Worm (Caenorhabditis elegans) whole organism, L4 larva: Measurements from ENCODE around the gene mut-7.
A peak's percentile ranks its signal among the peaks of the same experiment; 100 is the strongest.

ENCODE experiments used
- F26F4.8 ChIP-seq: fragments of 200-800 bp; sonication (Bioruptor generic); conservative IDR thresholded peaks from 2 replicates; pipeline ENCODE4 v1.3.6; 2022; ENCODE audit warnings: missing genetic modification characterization, missing compliant biosample characterization
- T20F7.1 ChIP-seq: fragments of 200-800 bp; sonication (Bioruptor generic); optimal IDR thresholded peaks from 2 replicates; lab custom pipeline; 2018; ENCODE audit warnings: mild to moderate bottlenecking, missing genetic modification characterization, missing compliant biosample characterization
- Y105C5A.15 ChIP-seq: fragments of 200-800 bp; sonication (Bioruptor generic); IDR thresholded peaks from 2 replicates; pipeline ENCODE4 v1.3.6; 2022; ENCODE audit warnings: missing genetic modification characterization, missing compliant biosample characterization
- Y5F2A.4 ChIP-seq: fragments of 200-800 bp; sonication (Bioruptor generic); optimal IDR thresholded peaks from 2 replicates; lab custom pipeline; 2018; ENCODE audit warnings: mild to moderate bottlenecking, missing genetic modification characterization, missing compliant biosample characterization
- Y75B8A.6 ChIP-seq: fragments of 200-800 bp; sonication (Bioruptor generic); IDR thresholded peaks from 2 replicates; pipeline ENCODE4 v1.3.6; 2022; ENCODE audit warnings: missing genetic modification reagents, missing genetic modification characterization, missing compliant biosample characterization
- ceh-20 ChIP-seq: fragments of 200-800 bp; sonication (Bioruptor generic); IDR thresholded peaks from 2 replicates; pipeline ENCODE4 v1.3.6; 2022; ENCODE audit warnings: missing genetic modification reagents, missing genetic modification characterization, missing compliant biosample characterization
- ceh-62 ChIP-seq: sonication (generic microtip); optimal IDR thresholded peaks from 2 replicates; lab custom pipeline; 2017; ENCODE audit warnings: missing biosample characterization, missing genetic modification characterization
- ceh-82 ChIP-seq: sonication (generic microtip); optimal IDR thresholded peaks from 2 replicates; lab custom pipeline; 2017; ENCODE audit warnings: missing biosample characterization, missing genetic modification characterization
- daf-16 ChIP-seq, 3 experiments: sonication (generic microtip); optimal IDR thresholded peaks; 2 replicates each; lab custom pipeline; 2016 to 2017; ENCODE audit warnings: missing genetic modification characterization in 3 of 3, missing genetic modification reagents in 3 of 3, mild to moderate bottlenecking in 2 of 3, missing compliant biosample characterization in 2 of 3, missing biosample characterization in 1 of 3, moderate library complexity in 1 of 3
- dmd-8 ChIP-seq: fragments of 200-800 bp; sonication (Bioruptor generic); IDR thresholded peaks from 2 replicates; pipeline ENCODE4 v1.3.6; 2022; ENCODE audit warnings: missing genetic modification characterization, missing compliant biosample characterization
- dpl-1 ChIP-seq: fragments of 150-350 bp; optimal IDR thresholded peaks from 2 replicates; lab custom pipeline; 2014; ENCODE audit warnings: missing biosample characterization, missing genetic modification reagents, missing genetic modification characterization
- duxl-1 ChIP-seq: sonication (generic microtip); optimal IDR thresholded peaks from 2 replicates; lab custom pipeline; 2016; ENCODE audit warnings: mild to moderate bottlenecking, missing genetic modification characterization, moderate library complexity, missing compliant biosample characterization; ENCODE audit not compliant: poor library complexity
- dve-1 ChIP-seq: sonication (generic microtip); optimal IDR thresholded peaks from 2 replicates; lab custom pipeline; 2017; ENCODE audit warnings: antibody characterized with exemption, mild to moderate bottlenecking, missing genetic modification characterization, missing compliant biosample characterization; ENCODE audit not compliant: insufficient read depth
- hlh-11 ChIP-seq: fragments of 200-800 bp; sonication (Bioruptor generic); optimal IDR thresholded peaks from 2 replicates; lab custom pipeline; 2018; ENCODE audit warnings: mild to moderate bottlenecking, missing genetic modification characterization, missing compliant biosample characterization
- hlh-30 ChIP-seq: sonication (generic microtip); optimal IDR thresholded peaks from 2 replicates; lab custom pipeline; 2017; ENCODE audit warnings: antibody characterized with exemption, mild to moderate bottlenecking, missing genetic modification characterization, missing compliant biosample characterization; ENCODE audit not compliant: insufficient read depth
- lin-38 ChIP-seq: fragments of 200-800 bp; sonication (Bioruptor generic); IDR thresholded peaks from 2 replicates; pipeline ENCODE4 v1.3.6; 2022; ENCODE audit warnings: missing genetic modification reagents, missing genetic modification characterization, missing compliant biosample characterization
- lsy-2 ChIP-seq, 2 experiments: fragments of 150-350 bp in 1 of 2; sonication (generic microtip) in 1 of 2; optimal IDR thresholded peaks; 2 replicates each; lab custom pipeline; 2014 to 2017; ENCODE audit warnings: missing biosample characterization in 2 of 2, missing genetic modification characterization in 2 of 2
- nhr-11 ChIP-seq: fragments of 150-350 bp; optimal IDR thresholded peaks from 2 replicates; lab custom pipeline; 2014; ENCODE audit warnings: missing biosample characterization, missing genetic modification characterization
- nhr-111 ChIP-seq: fragments of 200-800 bp; sonication (Bioruptor generic); optimal IDR thresholded peaks from 2 replicates; lab custom pipeline; 2018; ENCODE audit warnings: mild to moderate bottlenecking, missing genetic modification characterization, missing compliant biosample characterization
- nhr-237 ChIP-seq: sonication (generic microtip); optimal IDR thresholded peaks from 2 replicates; lab custom pipeline; 2017; ENCODE audit warnings: missing biosample characterization, missing genetic modification characterization
- nhr-25 ChIP-seq: sonication (generic microtip); optimal IDR thresholded peaks from 2 replicates; lab custom pipeline; 2017; ENCODE audit warnings: missing genetic modification characterization, mild to moderate bottlenecking, missing compliant biosample characterization, antibody characterized with exemption, moderate library complexity, borderline replicate concordance; ENCODE audit not compliant: insufficient read depth
- nhr-28 ChIP-seq: fragments of 150-350 bp; optimal IDR thresholded peaks from 2 replicates; lab custom pipeline; 2014; ENCODE audit warnings: missing biosample characterization, missing genetic modification characterization
- nhr-76 ChIP-seq: fragments of 150-350 bp; optimal IDR thresholded peaks from 2 replicates; lab custom pipeline; 2014; ENCODE audit warnings: missing biosample characterization, missing genetic modification characterization
- nhr-77 ChIP-seq: fragments of 150-350 bp; optimal IDR thresholded peaks from 2 replicates; lab custom pipeline; 2014; ENCODE audit warnings: missing biosample characterization, missing genetic modification characterization
- php-3 ChIP-seq: fragments of 200-800 bp; sonication (Bioruptor generic); IDR thresholded peaks from 2 replicates; pipeline ENCODE4 v1.3.6; 2022; ENCODE audit warnings: missing genetic modification reagents, missing genetic modification characterization, missing compliant biosample characterization
- pqm-1 ChIP-seq: sonication (generic microtip); optimal IDR thresholded peaks from 2 replicates; lab custom pipeline; 2017; ENCODE audit warnings: missing biosample characterization, missing genetic modification characterization
- saeg-2 ChIP-seq: fragments of 200-800 bp; sonication (Bioruptor generic); IDR thresholded peaks from 2 replicates; pipeline ENCODE4 v1.3.6; 2022; ENCODE audit warnings: missing genetic modification reagents, missing genetic modification characterization, missing compliant biosample characterization
- skn-1 ChIP-seq: fragments of 150-350 bp; optimal IDR thresholded peaks from 2 replicates; lab custom pipeline; 2014; ENCODE audit warnings: missing biosample characterization, missing genetic modification characterization
- snpc-4 ChIP-seq: fragments of 150-350 bp; optimal IDR thresholded peaks from 2 replicates; lab custom pipeline; 2014; ENCODE audit warnings: missing biosample characterization, missing genetic modification characterization
- tag-97 ChIP-seq: fragments of 200-800 bp; sonication (Bioruptor generic); IDR thresholded peaks from 2 replicates; pipeline ENCODE4 v1.3.6; 2022; ENCODE audit warnings: missing genetic modification characterization, missing compliant biosample characterization
- tra-1 ChIP-seq: fragments of 200-800 bp; sonication (Bioruptor generic); IDR thresholded peaks from 2 replicates; pipeline ENCODE4 v1.3.6; 2022; ENCODE audit warnings: missing genetic modification reagents, missing genetic modification characterization, missing compliant biosample characterization
- unc-130 ChIP-seq: sonication (generic microtip); optimal IDR thresholded peaks from 2 replicates; lab custom pipeline; 2016; ENCODE audit warnings: missing genetic modification reagents, missing genetic modification characterization, missing compliant biosample characterization
- unc-39 ChIP-seq: sonication (generic microtip); optimal IDR thresholded peaks from 2 replicates; lab custom pipeline; 2017; ENCODE audit warnings: missing biosample characterization, missing genetic modification characterization
- unc-62 ChIP-seq, 3 experiments: fragments of 150-350 bp in 1 of 3; sonication (generic microtip); optimal IDR thresholded peaks in 2 of 3; peaks in 1 of 3; 1 replicate in 1 of 3; 2 replicates in 2 of 3; lab custom pipeline; 2014 to 2017; ENCODE audit warnings: missing biosample characterization in 3 of 3, missing genetic modification characterization in 3 of 3, missing genetic modification reagents in 3 of 3, missing genotype in 1 of 3
- ztf-11 ChIP-seq: fragments of 150-350 bp; optimal IDR thresholded peaks from 2 replicates; lab custom pipeline; 2014; ENCODE audit warnings: missing biosample characterization, missing genetic modification characterization

Gene mut-7

DNA sequence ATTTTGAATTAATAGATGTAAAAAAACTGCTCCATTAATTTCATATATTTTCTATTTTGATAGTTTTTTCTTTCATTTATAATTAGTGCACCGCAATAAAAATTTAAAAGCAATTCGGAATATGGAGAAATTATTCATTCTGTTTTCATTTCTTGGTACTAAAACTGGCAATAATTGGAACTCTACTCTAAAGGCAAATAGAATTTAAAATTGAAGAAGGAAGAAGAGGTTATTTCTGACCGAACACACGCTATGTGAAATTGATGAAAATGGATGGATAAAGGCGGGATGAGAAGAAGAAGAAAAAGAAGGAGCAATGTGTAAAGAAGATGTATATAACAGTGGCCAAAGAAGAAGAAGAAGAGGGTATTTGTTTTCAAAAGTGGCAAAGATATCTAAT lies 41.0 kb upstream of the mut-7 start:
- TF ChIP-seq nhr-28 (tag; lab: Kevin White, UChicago) (no peak), dve-1 (no peak), Y105C5A.15 (no peak), T20F7.1 (GFP tag; lab: Kevin White, UChicago) (no peak), Y5F2A.4 (GFP tag; lab: Kevin White, UChicago) (no peak), duxl-1 (tag; lab: Kevin White, UChicago) (no peak), ceh-82 (tag; lab: Kevin White, UChicago) (no peak), ztf-11 (tag; lab: Kevin White, UChicago) (no peak)
- TF ChIP-seq, all 104 proteins: peak for 0

DNA sequence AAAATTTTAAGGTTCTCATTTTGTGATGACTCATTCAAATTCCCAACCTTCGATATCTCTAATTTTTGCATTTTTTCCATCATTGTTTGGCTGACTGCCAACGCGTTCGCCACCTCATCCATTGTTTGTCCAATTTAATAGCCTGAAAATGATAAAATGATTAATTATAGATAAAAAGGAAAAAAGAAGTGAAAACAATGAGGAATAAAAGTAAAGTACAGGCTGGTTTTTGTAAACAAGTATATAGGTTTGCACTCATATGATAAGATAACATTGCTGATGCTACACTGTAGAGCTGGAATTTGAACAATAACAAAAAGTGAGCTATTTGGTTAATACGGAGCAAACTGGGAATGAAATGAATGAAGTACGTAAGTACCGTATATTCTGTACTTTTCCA lies 40.1 kb upstream of the mut-7 start, which contains the start of gene C48B4.3:
Gene C48B4.3, minus strand, starts transcription at position 149 of the 400 bp plus-strand sequence.
- no peak for TF ChIP-seq Y75B8A.6
- no peak for TF ChIP-seq nhr-25 (tag; lab: Kevin White, UChicago)
- TF ChIP-seq php-3 (GFP tag; lab: Robert Waterston, UW): peak; percentile 74
- TF ChIP-seq ceh-20: no peak
- no peak for TF ChIP-seq nhr-111
- TF ChIP-seq nhr-76 (tag; lab: Kevin White, UChicago): no peak
- TF ChIP-seq dmd-8 (GFP tag; lab: Robert Waterston, UW): no peak
- no peak for TF ChIP-seq lsy-2 (tag; optimal IDR thresholded peaks at IDR 0.05; lab: Kevin White, UChicago)
- TF ChIP-seq tag-97: no peak
- no peak for TF ChIP-seq saeg-2 (GFP tag; lab: Robert Waterston, UW)
- no peak for TF ChIP-seq tra-1
- TF ChIP-seq snpc-4: no peak
- TF ChIP-seq pqm-1 (tag; lab: Kevin White, UChicago): peak; percentile 4
- no peak for TF ChIP-seq F26F4.8 (GFP tag; lab: Robert Waterston, UW)
- no peak for TF ChIP-seq nhr-237 (tag; lab: Kevin White, UChicago)
- TF ChIP-seq ceh-62 (tag; lab: Kevin White, UChicago): no peak
- peak; percentile 14 for TF ChIP-seq hlh-11 (tag; lab: Kevin White, UChicago)
- TF ChIP-seq dpl-1 (GFP tag; lab: Kevin White, UChicago): no peak
- no peak for TF ChIP-seq unc-39 (tag; lab: Kevin White, UChicago)
- no peak for TF ChIP-seq skn-1 (tag; lab: Kevin White, UChicago)
- no peak for TF ChIP-seq nhr-11 (tag; lab: Kevin White, UChicago)
- peak; percentile 75 for TF ChIP-seq dve-1
- peak; percentile 21 for TF ChIP-seq nhr-77 (tag; lab: Kevin White, UChicago)
- peak; percentile 29 for TF ChIP-seq nhr-28 (tag; lab: Kevin White, UChicago)
- no peak for TF ChIP-seq daf-16 (GFP tag; optimal IDR thresholded peaks at IDR 0.05; lab: Kevin White, UChicago)
- TF ChIP-seq daf-16 (tag; optimal IDR thresholded peaks at IDR 0.05; lab: Kevin White, UChicago): peak; percentile 99

DNA sequence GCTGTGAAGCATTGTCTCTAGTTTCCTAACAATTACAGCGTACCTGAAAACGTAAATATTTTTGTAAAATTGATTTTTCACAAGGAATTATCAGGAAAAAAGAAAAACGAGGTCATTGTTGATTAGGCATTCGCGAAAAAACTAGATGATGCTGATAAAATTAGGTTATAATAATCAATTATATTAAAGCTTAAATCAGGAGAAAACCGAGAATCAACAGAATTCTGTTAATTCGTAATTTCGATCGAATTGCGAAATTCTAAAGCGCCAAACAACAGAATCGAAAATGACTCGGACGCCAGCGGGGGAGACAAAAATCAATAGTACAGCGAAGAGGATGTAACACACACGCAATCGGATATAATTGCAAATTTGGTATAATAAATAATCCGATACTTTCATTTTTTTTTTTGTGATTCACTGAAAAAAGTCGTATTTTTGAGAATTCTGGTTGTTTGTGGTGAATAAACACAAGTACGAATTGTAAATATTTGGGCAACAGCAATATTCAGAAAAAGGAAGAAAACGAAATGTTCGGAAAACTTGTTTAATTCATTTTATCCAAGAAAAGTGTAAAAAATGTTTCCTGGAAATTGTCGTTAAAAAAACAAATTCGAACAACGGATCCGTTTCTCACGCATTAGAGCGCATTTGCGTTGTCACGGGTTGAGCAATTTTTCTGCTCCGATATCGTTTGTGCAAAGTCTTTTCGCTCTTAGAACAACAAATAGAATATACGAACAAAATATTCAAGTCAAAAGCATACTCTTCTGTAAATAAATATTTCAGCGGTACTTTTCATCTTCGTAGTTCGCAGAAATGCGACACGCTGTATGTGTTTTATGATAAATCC lies 38.1 kb upstream of the mut-7 start, which contains the start of gene ced-7:
Gene ced-7, minus strand, starts transcription at position 51 of the 853 bp plus-strand sequence.
- TF ChIP-seq unc-62 (GFP tag; optimal IDR thresholded peaks at IDR 0.05 in 1 of 2; lab: Kevin White, UChicago): peak in 1 of 2 experiments; percentile 45
- no peak for TF ChIP-seq unc-62 (tag; optimal IDR thresholded peaks at IDR 0.05; lab: Kevin White, UChicago)
- TF ChIP-seq daf-16 (GFP tag; optimal IDR thresholded peaks at IDR 0.05; lab: Kevin White, UChicago): no peak
- TF ChIP-seq daf-16 (tag; optimal IDR thresholded peaks at IDR 0.05; lab: Kevin White, UChicago): peak; percentile 77
- TF ChIP-seq lin-38 (GFP tag; lab: Robert Waterston, UW): peak; percentile 49
- TF ChIP-seq pqm-1 (tag; lab: Kevin White, UChicago): no peak
- peak; percentile 87 for TF ChIP-seq hlh-30 (tag; lab: Kevin White, UChicago)
- TF ChIP-seq nhr-25 (tag; lab: Kevin White, UChicago): no peak
- TF ChIP-seq unc-130 (GFP tag; lab: Kevin White, UChicago): no peak
- TF ChIP-seq lsy-2 (tag; optimal IDR thresholded peaks at IDR 0.05; lab: Kevin White, UChicago): peak in 1 of 2 experiments; percentile 28
